Worm (Caenorhabditis elegans) whole organism, L4 larva: Measurements from ENCODE around the gene C23H3.9.

Source experiments
- F44E2.7 ChIP-seq: fragments of 200-800 bp; sonication (Bioruptor generic); IDR thresholded peaks from 2 replicates; pipeline ENCODE4 v2.1.2; 2022; ENCODE audit warnings: missing genetic modification characterization, missing compliant biosample characterization
- Y105C5A.15 ChIP-seq: fragments of 200-800 bp; sonication (Bioruptor generic); IDR thresholded peaks from 2 replicates; pipeline ENCODE4 v1.3.6; 2022; ENCODE audit warnings: missing genetic modification characterization, missing compliant biosample characterization
- Y48G9A.11 ChIP-seq: fragments of 200-800 bp; sonication (Bioruptor generic); IDR thresholded peaks from 2 replicates; pipeline ENCODE4 v1.3.6; 2022; ENCODE audit warnings: missing genetic modification reagents, missing genetic modification characterization, missing compliant biosample characterization
- Y5F2A.4 ChIP-seq: fragments of 200-800 bp; sonication (Bioruptor generic); optimal IDR thresholded peaks from 2 replicates; lab custom pipeline; 2018; ENCODE audit warnings: mild to moderate bottlenecking, missing genetic modification characterization, missing compliant biosample characterization
- aha-1 ChIP-seq: fragments of 150-350 bp; peaks from one replicate; lab custom pipeline; 2014; ENCODE audit warnings: missing biosample characterization, missing genetic modification characterization
- ama-1 ChIP-seq: fragments of 150-350 bp; optimal IDR thresholded peaks from 2 replicates; lab custom pipeline; 2014; ENCODE audit warnings: inconsistent platforms, mixed read lengths
- ceh-20 ChIP-seq: fragments of 200-800 bp; sonication (Bioruptor generic); IDR thresholded peaks from 2 replicates; pipeline ENCODE4 v1.3.6; 2022; ENCODE audit warnings: missing genetic modification reagents, missing genetic modification characterization, missing compliant biosample characterization
- ceh-28 ChIP-seq: fragments of 150-350 bp; optimal IDR thresholded peaks from 2 replicates; lab custom pipeline; 2014; ENCODE audit warnings: missing biosample characterization, missing genetic modification reagents, missing genetic modification characterization
- ceh-82 ChIP-seq: sonication (generic microtip); optimal IDR thresholded peaks from 2 replicates; lab custom pipeline; 2017; ENCODE audit warnings: missing biosample characterization, missing genetic modification characterization
- ctbp-1 ChIP-seq: fragments of 200-800 bp; sonication (Bioruptor generic); IDR thresholded peaks from 2 replicates; pipeline ENCODE4 v1.3.6; 2022; ENCODE audit warnings: missing genetic modification reagents, missing genetic modification characterization, missing compliant biosample characterization
- dmd-6 ChIP-seq: fragments of 200-800 bp; sonication (Bioruptor generic); IDR thresholded peaks from 2 replicates; pipeline ENCODE4 v1.3.6; 2022; ENCODE audit warnings: missing genetic modification reagents, missing genetic modification characterization, missing compliant biosample characterization
- dmd-8 ChIP-seq: fragments of 200-800 bp; sonication (Bioruptor generic); IDR thresholded peaks from 2 replicates; pipeline ENCODE4 v1.3.6; 2022; ENCODE audit warnings: missing genetic modification characterization, missing compliant biosample characterization
- dmd-9 ChIP-seq: fragments of 200-800 bp; sonication (Bioruptor generic); IDR thresholded peaks from 2 replicates; pipeline ENCODE4 v1.3.6; 2022; ENCODE audit warnings: missing genetic modification reagents, missing genetic modification characterization, missing compliant biosample characterization
- egl-43 ChIP-seq: fragments of 200-800 bp; sonication (Bioruptor generic); IDR thresholded peaks from 2 replicates; pipeline ENCODE4 v1.3.6; 2022; ENCODE audit warnings: missing genetic modification reagents, missing genetic modification characterization, missing compliant biosample characterization
- fos-1 ChIP-seq: fragments of 150-350 bp; optimal IDR thresholded peaks from 2 replicates; lab custom pipeline; 2014; ENCODE audit warnings: missing biosample characterization, missing genetic modification characterization
- hlh-11 ChIP-seq: fragments of 200-800 bp; sonication (Bioruptor generic); optimal IDR thresholded peaks from 2 replicates; lab custom pipeline; 2018; ENCODE audit warnings: mild to moderate bottlenecking, missing genetic modification characterization, missing compliant biosample characterization
- hlh-30 ChIP-seq: sonication (generic microtip); optimal IDR thresholded peaks from 2 replicates; lab custom pipeline; 2017; ENCODE audit warnings: antibody characterized with exemption, mild to moderate bottlenecking, missing genetic modification characterization, missing compliant biosample characterization; ENCODE audit not compliant: insufficient read depth
- hmg-1.1 ChIP-seq: fragments of 200-800 bp; sonication (Bioruptor generic); IDR thresholded peaks from 2 replicates; pipeline ENCODE4 v1.3.6; 2022; ENCODE audit warnings: missing genetic modification reagents, missing genetic modification characterization, missing compliant biosample characterization
- lin-13 ChIP-seq: fragments of 150-350 bp; optimal IDR thresholded peaks from 2 replicates; lab custom pipeline; 2014; ENCODE audit warnings: missing biosample characterization, missing genetic modification reagents, missing genetic modification characterization
- lin-29 ChIP-seq: fragments of 200-800 bp; sonication (Bioruptor generic); IDR thresholded peaks from 2 replicates; pipeline ENCODE4 v1.3.6; 2022; ENCODE audit warnings: missing genetic modification reagents, missing genetic modification characterization, missing compliant biosample characterization
- lir-3 ChIP-seq: sonication (generic microtip); optimal IDR thresholded peaks from 2 replicates; lab custom pipeline; 2016; ENCODE audit warnings: mild to moderate bottlenecking, missing genetic modification characterization, missing compliant biosample characterization
- madf-5 ChIP-seq, 2 experiments: fragments of 200-800 bp; sonication (Bioruptor generic); IDR thresholded peaks; 2 replicates each; pipeline ENCODE4 v1.3.6; 2022; ENCODE audit warnings: missing compliant biosample characterization in 2 of 2, missing genetic modification characterization in 2 of 2
- mdt-29 ChIP-seq: fragments of 200-800 bp; sonication (Bioruptor generic); IDR thresholded peaks from 2 replicates; pipeline ENCODE4 v1.3.6; 2022; ENCODE audit warnings: missing genetic modification reagents, missing genetic modification characterization, missing compliant biosample characterization
- mes-2 ChIP-seq: sonication (generic microtip); optimal IDR thresholded peaks from 2 replicates; lab custom pipeline; 2016; ENCODE audit warnings: missing genotype, mild to moderate bottlenecking, missing genetic modification characterization, missing compliant biosample characterization; ENCODE audit not compliant: poor library complexity, severe bottlenecking
- nhr-102 ChIP-seq: sonication (generic microtip); optimal IDR thresholded peaks from 2 replicates; lab custom pipeline; 2016; ENCODE audit warnings: mild to moderate bottlenecking, missing genetic modification characterization, moderate library complexity, missing compliant biosample characterization
- nhr-111 ChIP-seq: fragments of 200-800 bp; sonication (Bioruptor generic); optimal IDR thresholded peaks from 2 replicates; lab custom pipeline; 2018; ENCODE audit warnings: mild to moderate bottlenecking, missing genetic modification characterization, missing compliant biosample characterization
- nhr-237 ChIP-seq: sonication (generic microtip); optimal IDR thresholded peaks from 2 replicates; lab custom pipeline; 2017; ENCODE audit warnings: missing biosample characterization, missing genetic modification characterization
- nhr-28 ChIP-seq: fragments of 150-350 bp; optimal IDR thresholded peaks from 2 replicates; lab custom pipeline; 2014; ENCODE audit warnings: missing biosample characterization, missing genetic modification characterization
- nhr-42 ChIP-seq: fragments of 200-800 bp; sonication (Bioruptor generic); IDR thresholded peaks from 2 replicates; pipeline ENCODE4 v1.3.6; 2022; ENCODE audit warnings: missing genetic modification characterization, missing compliant biosample characterization
- nhr-6 ChIP-seq: fragments of 150-350 bp; optimal IDR thresholded peaks from 2 replicates; lab custom pipeline; 2014; ENCODE audit warnings: missing biosample characterization, missing genetic modification characterization
- nhr-77 ChIP-seq: fragments of 150-350 bp; optimal IDR thresholded peaks from 2 replicates; lab custom pipeline; 2014; ENCODE audit warnings: missing biosample characterization, missing genetic modification characterization
- php-3 ChIP-seq: fragments of 200-800 bp; sonication (Bioruptor generic); IDR thresholded peaks from 2 replicates; pipeline ENCODE4 v1.3.6; 2022; ENCODE audit warnings: missing genetic modification reagents, missing genetic modification characterization, missing compliant biosample characterization
- pqm-1 ChIP-seq: sonication (generic microtip); optimal IDR thresholded peaks from 2 replicates; lab custom pipeline; 2017; ENCODE audit warnings: missing biosample characterization, missing genetic modification characterization
- set-16 ChIP-seq: fragments of 200-800 bp; sonication (Bioruptor generic); IDR thresholded peaks from 2 replicates; pipeline ENCODE4 v1.3.6; 2022; ENCODE audit warnings: missing genetic modification reagents, missing genetic modification characterization, missing compliant biosample characterization
- spr-1 ChIP-seq: sonication (generic microtip); optimal IDR thresholded peaks from 2 replicates; lab custom pipeline; 2016; ENCODE audit warnings: mild to moderate bottlenecking, missing genetic modification characterization, missing compliant biosample characterization
- spr-3 ChIP-seq: fragments of 200-800 bp; sonication (Bioruptor generic); optimal IDR thresholded peaks from 2 replicates; lab custom pipeline; 2018; ENCODE audit warnings: mild to moderate bottlenecking, missing genetic modification characterization, missing compliant biosample characterization
- tra-1 ChIP-seq: fragments of 200-800 bp; sonication (Bioruptor generic); IDR thresholded peaks from 2 replicates; pipeline ENCODE4 v1.3.6; 2022; ENCODE audit warnings: missing genetic modification reagents, missing genetic modification characterization, missing compliant biosample characterization
- unc-130 ChIP-seq: sonication (generic microtip); optimal IDR thresholded peaks from 2 replicates; lab custom pipeline; 2016; ENCODE audit warnings: missing genetic modification reagents, missing genetic modification characterization, missing compliant biosample characterization
- unc-62 ChIP-seq, 3 experiments: fragments of 150-350 bp in 1 of 3; sonication (generic microtip); optimal IDR thresholded peaks in 2 of 3; peaks in 1 of 3; 1 replicate in 1 of 3; 2 replicates in 2 of 3; lab custom pipeline; 2014 to 2017; ENCODE audit warnings: missing biosample characterization in 3 of 3, missing genetic modification characterization in 3 of 3, missing genetic modification reagents in 3 of 3, missing genotype in 1 of 3
- zag-1 ChIP-seq: fragments of 150-350 bp; optimal IDR thresholded peaks from 2 replicates; lab custom pipeline; 2014; ENCODE audit warnings: missing biosample characterization, missing genetic modification characterization
- zfp-2 ChIP-seq: sonication (generic microtip); optimal IDR thresholded peaks from 2 replicates; lab custom pipeline; 2016; ENCODE audit warnings: mild to moderate bottlenecking, missing genetic modification characterization, missing compliant biosample characterization
- zfp-3 ChIP-seq: fragments of 200-800 bp; sonication (Bioruptor generic); conservative IDR thresholded peaks from 2 replicates; pipeline ENCODE4 v1.3.6; 2022; ENCODE audit warnings: missing genetic modification reagents, missing genetic modification characterization, missing compliant biosample characterization
- zip-11 ChIP-seq: fragments of 200-800 bp; sonication (Bioruptor generic); IDR thresholded peaks from 2 replicates; pipeline ENCODE4 v1.3.6; 2022; ENCODE audit warnings: missing genetic modification characterization, missing compliant biosample characterization
- ztf-7 ChIP-seq: fragments of 150-350 bp; optimal IDR thresholded peaks from 2 replicates; lab custom pipeline; 2014; ENCODE audit warnings: missing biosample characterization, missing genetic modification characterization

Gene C23H3.9

ce11 chrII:60049-60448, 19.0 kb downstream of the C23H3.9 start:
- TF ChIP-seq nhr-28 (peak; percentile 26), hlh-11 (peak; percentile 22), tra-1 (GFP tag; lab: Robert Waterston, UW) (no peak), hlh-30 (tag; lab: Kevin White, UChicago) (peak; percentile 47)

DNA sequence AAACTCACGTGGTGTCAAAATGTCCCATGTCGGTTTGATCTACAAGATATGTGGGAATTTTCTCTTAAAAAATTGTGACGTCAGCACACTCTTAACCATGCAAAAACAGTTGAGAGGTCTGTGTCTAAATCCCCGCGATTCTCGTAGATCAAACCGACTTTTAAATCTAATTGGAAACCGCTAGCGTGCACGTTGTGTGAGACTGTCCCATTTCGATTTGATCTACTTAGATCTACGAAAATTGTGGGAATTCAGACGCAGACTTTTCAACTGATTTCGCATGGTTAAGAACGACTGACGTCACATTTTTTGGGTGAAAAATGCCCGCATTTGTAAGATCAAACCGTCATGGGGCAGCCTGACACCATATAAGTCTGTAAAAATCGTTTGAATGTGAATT, 21.2 kb downstream of the C23H3.9 start:
- TF ChIP-seq dmd-6 (GFP tag; lab: Robert Waterston, UW): 0 out of 2 replicates have a peak, but pooled peaks have one; percentile 3
- TF ChIP-seq nhr-42 (GFP tag; lab: Robert Waterston, UW): no peak
- no peak for TF ChIP-seq nhr-77 (tag; lab: Kevin White, UChicago)
- TF ChIP-seq unc-130 (GFP tag; lab: Kevin White, UChicago): no peak
- TF ChIP-seq zag-1 (tag; lab: Kevin White, UChicago): no peak
- TF ChIP-seq nhr-111 (GFP tag; lab: Kevin White, UChicago): no peak
- no peak for TF ChIP-seq aha-1 (tag; lab: Kevin White, UChicago)
- TF ChIP-seq lir-3 (tag; lab: Kevin White, UChicago): no peak
- TF ChIP-seq ama-1: no peak
- TF ChIP-seq zip-11 (GFP tag; lab: Robert Waterston, UW): no peak
- TF ChIP-seq ceh-28: no peak
- TF ChIP-seq nhr-237: no peak
- peak in 1 of 2 experiments; percentile 78 for TF ChIP-seq unc-62 (GFP tag; optimal IDR thresholded peaks at IDR 0.05 in 1 of 2; lab: Kevin White, UChicago)
- no peak for TF ChIP-seq unc-62 (tag; optimal IDR thresholded peaks at IDR 0.05; lab: Kevin White, UChicago)
- no peak for TF ChIP-seq lin-29 (GFP tag; lab: Robert Waterston, UW)
- no peak for TF ChIP-seq set-16 (GFP tag; lab: Robert Waterston, UW)
- no peak for TF ChIP-seq Y105C5A.15
- 0 out of 2 replicates have a peak, but pooled peaks have one; percentile 9 for TF ChIP-seq dmd-8
- TF ChIP-seq nhr-6: no peak
- TF ChIP-seq ceh-20 (GFP tag; lab: Robert Waterston, UW): no peak
- no peak for TF ChIP-seq egl-43
- TF ChIP-seq zfp-2 (tag; lab: Kevin White, UChicago): no peak
- TF ChIP-seq ztf-7 (tag; lab: Kevin White, UChicago): no peak
- no peak for TF ChIP-seq php-3 (GFP tag; lab: Robert Waterston, UW)

ce11 chrII:57370-57769, 21.7 kb downstream of the C23H3.9 start, which contains the start of gene ascc-1:
Gene ascc-1, plus strand, starts transcription at chrII:57670.
- TF ChIP-seq F44E2.7 (GFP tag; lab: Robert Waterston, UW) (no peak), ama-1 (no peak), spr-3 (GFP tag; lab: Kevin White, UChicago) (no peak), nhr-237 (no peak), lin-13 (GFP tag; lab: Kevin White, UChicago) (no peak)

- TF ChIP-seq hlh-30 (tag; lab: Kevin White, UChicago): peak; percentile 33
- no peak for TF ChIP-seq spr-1
- TF ChIP-seq, all 104 proteins: peak for 1
Measured at ce11 chrII:55204-55603, 23.9 kb downstream of the C23H3.9 start, which contains the start of gene tre-5. Gene tre-5, minus strand, starts transcription at chrII:55304.

- TF ChIP-seq F44E2.7 (GFP tag; lab: Robert Waterston, UW) (no peak), mes-2 (peak; percentile 7)
Measured at ce11 chrII:51352-51751, 27.7 kb downstream of the C23H3.9 start, which contains the start of gene sptl-1. Gene sptl-1, plus strand, starts transcription at chrII:51652.

- TF ChIP-seq ceh-82 (tag; lab: Kevin White, UChicago) (no peak), zfp-3 (GFP tag; lab: Robert Waterston, UW) (no peak), dmd-9 (GFP tag; lab: Robert Waterston, UW) (no peak), lin-29 (GFP tag; lab: Robert Waterston, UW) (no peak), nhr-102 (tag; lab: Kevin White, UChicago) (no peak), hmg-1.1 (GFP tag; lab: Robert Waterston, UW) (no peak), mdt-29 (GFP tag; lab: Robert Waterston, UW) (no peak), fos-1 (tag; lab: Kevin White, UChicago) (no peak), madf-5 (GFP tag; IDR thresholded peaks at IDR 0.05; lab: Robert Waterston, UW) (0 out of 4 replicates have a peak, but pooled peaks of 1 of the 2 experiments have one; percentile 46), mes-2 (peak; percentile 1), hlh-30 (tag; lab: Kevin White, UChicago) (no peak), pqm-1 (tag; lab: Kevin White, UChicago) (peak; percentile 42), ctbp-1 (GFP tag; lab: Robert Waterston, UW) (no peak), Y5F2A.4 (GFP tag; lab: Kevin White, UChicago) (no peak), Y48G9A.11 (GFP tag; lab: Robert Waterston, UW) (no peak)
Measured at ce11 chrII:50862-51261, 28.2 kb downstream of the C23H3.9 start.
